Fruit fly (Drosophila melanogaster) Kc167 (cell line): Measurements from ENCODE around the gene Eig71Eb.

ENCODE experiments used
- Myc ChIP-seq: fragments of >200 bp; optimal IDR thresholded peaks from 2 replicates; lab custom pipeline; 2017; ENCODE audit warnings: missing external identifiers
- Sin3A ChIP-seq: fragments of >200 bp; optimal IDR thresholded peaks from 2 replicates; lab custom pipeline; 2018; ENCODE audit warnings: missing external identifiers
- h ChIP-seq: fragments of >200 bp; optimal IDR thresholded peaks from 3 replicates; lab custom pipeline; 2018; ENCODE audit warnings: missing external identifiers
- insv ChIP-seq: fragments of >200 bp; optimal IDR thresholded peaks from 3 replicates; lab custom pipeline; 2018; ENCODE audit warnings: missing external identifiers
- psq ChIP-seq: fragments of >200 bp; optimal IDR thresholded peaks from 2 replicates; lab custom pipeline; 2017; ENCODE audit warnings: missing external identifiers
- ttk ChIP-seq: sonication (Bioruptor generic); optimal IDR thresholded peaks from 2 replicates; lab custom pipeline; 2017; ENCODE audit warnings: missing external identifiers

DNA sequence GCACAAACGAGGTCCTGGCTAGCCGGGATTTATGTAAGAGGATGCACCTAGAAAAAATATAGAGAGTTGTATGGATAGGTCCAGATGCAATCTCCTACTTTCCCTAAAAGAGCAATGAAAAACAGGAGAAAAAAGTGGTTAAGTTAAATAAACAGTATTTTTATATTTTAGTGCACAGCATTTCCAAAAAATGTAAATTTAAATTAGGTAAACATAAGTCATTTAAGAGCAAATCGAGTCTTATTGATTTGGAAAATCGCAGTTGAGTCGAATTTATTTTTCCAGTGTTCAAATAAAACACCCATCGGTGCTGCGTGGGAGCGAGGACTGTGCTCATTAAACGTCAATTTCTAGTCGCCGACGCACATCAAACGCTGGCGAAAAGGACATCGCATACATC is 16.0 kb downstream of the Eig71Eb start:
- no peak for TF ChIP-seq Sin3A
- no peak for TF ChIP-seq insv (lab: Kevin White, UChicago)
- no peak for TF ChIP-seq Myc (lab: Kevin White, UChicago)
- TF ChIP-seq h (lab: Kevin White, UChicago), result no peak
- no peak for TF ChIP-seq psq (lab: Kevin White, UChicago)
- no peak for TF ChIP-seq ttk (lab: Kevin White, UChicago)
